Worm (Caenorhabditis elegans): ENCODE data around the gene algn-7.

DNA sequence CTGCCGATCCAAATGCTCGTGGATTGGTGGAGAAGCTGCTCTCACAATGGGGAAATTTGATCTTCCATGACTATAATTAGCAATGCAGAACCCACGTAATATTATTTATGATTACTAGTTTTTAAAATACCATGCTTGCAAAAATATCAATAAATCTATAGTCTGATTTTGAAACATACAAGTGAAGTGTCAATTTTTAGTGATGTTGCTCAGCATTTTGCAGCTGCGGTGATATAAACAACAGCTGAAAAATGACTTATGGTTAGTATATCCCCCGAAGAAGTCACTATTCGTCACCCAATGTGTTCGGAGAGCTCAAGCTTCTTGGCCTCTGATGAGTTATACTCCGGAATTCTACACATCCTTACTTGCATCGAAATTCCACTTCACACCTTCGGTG is 24.6 kb upstream of the algn-7 start, which contains the start of gene srh-172:
- TF ChIP-seq dao-5 (tag; optimal IDR thresholded peaks at IDR 0.05) = no peak
- no peak for TF ChIP-seq him-1 (tag; optimal IDR thresholded peaks at IDR 0.05)
- TF ChIP-seq W03F9.2 (tag; optimal IDR thresholded peaks at IDR 0.05) = no peak

All from whole organism, L4/young adult.